Fruit fly (Drosophila melanogaster) whole organism, embryonic: ENCODE results near the gene CG34265.

Source experiments
- B-H2 ChIP-seq: fragments of 200-800 bp; sonication (Bioruptor generic); optimal IDR thresholded peaks from 2 replicates; lab custom pipeline; 2018; ENCODE audit warnings: missing biosample characterization, mild to moderate bottlenecking, missing genetic modification characterization
- CG10366 ChIP-seq: fragments of 200-800 bp; sonication (Bioruptor generic); IDR thresholded peaks from 2 replicates; pipeline ENCODE4 v1.3.6; 2022; ENCODE audit warnings: missing biosample characterization, missing genetic modification characterization
- CG11398 ChIP-seq: fragments of 200-800 bp; sonication (Bioruptor generic); optimal IDR thresholded peaks from 2 replicates; lab custom pipeline; 2016; ENCODE audit warnings: missing biosample characterization, missing genetic modification characterization
- CG12104 ChIP-seq: fragments of 200-800 bp; sonication (Bioruptor generic); optimal IDR thresholded peaks from 3 replicates; lab custom pipeline; 2016; ENCODE audit warnings: missing biosample characterization, missing genetic modification characterization
- CG12744 ChIP-seq: fragments of 200-800 bp; sonication (Bioruptor generic); optimal IDR thresholded peaks from 2 replicates; lab custom pipeline; 2016; ENCODE audit warnings: missing biosample characterization, missing genetic modification characterization
- CG13123 ChIP-seq: fragments of 200-800 bp; sonication (Bioruptor generic); optimal IDR thresholded peaks from 2 replicates; lab custom pipeline; 2016; ENCODE audit warnings: missing biosample characterization, missing genetic modification characterization
- CG1529 ChIP-seq: fragments of 200-800 bp; sonication (Bioruptor generic); optimal IDR thresholded peaks from 3 replicates; lab custom pipeline; 2018; ENCODE audit warnings: missing biosample characterization, missing genetic modification characterization
- CG33213 ChIP-seq: fragments of 200-800 bp; sonication (Bioruptor generic); optimal IDR thresholded peaks from 3 replicates; lab custom pipeline; 2016; ENCODE audit warnings: missing biosample characterization, missing genetic modification characterization
- CG3726 ChIP-seq: fragments of 200-800 bp; sonication (Bioruptor generic); IDR thresholded peaks from 3 replicates; pipeline ENCODE4, ENCODE4 v1.3.6; 2022; ENCODE audit warnings: missing biosample characterization, missing genetic modification characterization
- CG3847 ChIP-seq: fragments of 200-800 bp; sonication (Bioruptor generic); IDR thresholded peaks from 2 replicates; pipeline ENCODE4 v1.3.6; 2022; ENCODE audit warnings: missing biosample characterization, missing genetic modification characterization
- CG5953 ChIP-seq: fragments of 200-800 bp; sonication (Bioruptor generic); IDR thresholded peaks from 2 replicates; pipeline ENCODE4 v1.3.6; 2022; ENCODE audit warnings: missing biosample characterization, missing genetic modification characterization
- CG8281 ChIP-seq: fragments of 200-800 bp; sonication (Bioruptor generic); optimal IDR thresholded peaks from 2 replicates; lab custom pipeline; 2018; ENCODE audit warnings: missing biosample characterization, mild to moderate bottlenecking, missing genetic modification characterization, moderate library complexity
- CG8478 ChIP-seq: fragments of >200 bp; optimal IDR thresholded peaks from 2 replicates; lab custom pipeline; 2018
- Camta ChIP-seq: fragments of 200-800 bp; sonication (Bioruptor generic); optimal IDR thresholded peaks from 2 replicates; lab custom pipeline; 2016; ENCODE audit warnings: missing biosample characterization, missing genetic modification characterization
- Doc2 ChIP-seq: fragments of 200-800 bp; sonication (Bioruptor generic); IDR thresholded peaks from 2 replicates; pipeline ENCODE4 v1.3.6; 2022; ENCODE audit warnings: missing biosample characterization, missing genetic modification characterization
- Elba2 ChIP-seq: fragments of 200-800 bp; sonication (Bioruptor generic); optimal IDR thresholded peaks from 3 replicates; lab custom pipeline; 2016; ENCODE audit warnings: missing biosample characterization, missing genetic modification characterization
- Fer1 ChIP-seq: fragments of 200-800 bp; sonication (Bioruptor generic); optimal IDR thresholded peaks from 2 replicates; lab custom pipeline; 2017; ENCODE audit warnings: missing biosample characterization, mild to moderate bottlenecking, missing genetic modification characterization
- HLH4C ChIP-seq: fragments of 200-800 bp; sonication (Bioruptor generic); IDR thresholded peaks from 3 replicates; pipeline ENCODE4 v1.3.6; 2022; ENCODE audit warnings: missing biosample characterization, missing genetic modification characterization; ENCODE audit not compliant: partially characterized antibody
- HLH54F ChIP-seq: fragments of 200-800 bp; sonication (Bioruptor generic); optimal IDR thresholded peaks from 3 replicates; lab custom pipeline; 2016; ENCODE audit warnings: missing biosample characterization, missing genetic modification characterization
- Jarid2 ChIP-seq: fragments of 200-800 bp; sonication (Bioruptor generic); optimal IDR thresholded peaks from 3 replicates; lab custom pipeline; 2017; ENCODE audit warnings: mild to moderate bottlenecking, missing biosample characterization, missing genetic modification reagents, missing genetic modification characterization
- Kr ChIP-seq: fragments of 200-800 bp; sonication (Bioruptor generic); optimal IDR thresholded peaks from 2 replicates; lab custom pipeline; 2017; ENCODE audit warnings: missing biosample characterization, mild to moderate bottlenecking, missing genetic modification characterization
- MESR4 ChIP-seq: fragments of 200-800 bp; sonication (Bioruptor generic); optimal IDR thresholded peaks from 2 replicates; lab custom pipeline; 2018; ENCODE audit warnings: missing biosample characterization, mild to moderate bottlenecking, missing genetic modification characterization, moderate library complexity
- Max ChIP-seq: fragments of 200-800 bp; sonication (Bioruptor generic); optimal IDR thresholded peaks from 2 replicates; lab custom pipeline; 2016; ENCODE audit warnings: missing biosample characterization, mild to moderate bottlenecking, missing genetic modification characterization
- Pdp1 ChIP-seq, 2 experiments: fragments of 200-800 bp; sonication (Bioruptor generic); optimal IDR thresholded peaks; 3 replicates each; lab custom pipeline; 2016; ENCODE audit warnings: missing biosample characterization in 2 of 2, missing genetic modification characterization in 2 of 2, mild to moderate bottlenecking in 1 of 2, moderate library complexity in 1 of 2
- Scr ChIP-seq: fragments of 200-800 bp; sonication (Bioruptor generic); IDR thresholded peaks from 2 replicates; pipeline ENCODE4 v1.3.6; 2022; ENCODE audit warnings: missing biosample characterization, missing genetic modification characterization; ENCODE audit not compliant: partially characterized antibody
- Sry-δ ChIP-seq: fragments of 200-800 bp; sonication (Bioruptor generic); optimal IDR thresholded peaks from 2 replicates; lab custom pipeline; 2016; ENCODE audit warnings: missing biosample characterization, missing genetic modification characterization
- Taf1 ChIP-seq: fragments of 200-800 bp; sonication (Bioruptor generic); IDR thresholded peaks from 2 replicates; pipeline ENCODE4 v1.3.6; 2022; ENCODE audit warnings: missing biosample characterization, missing genetic modification characterization
- Tbp ChIP-seq: fragments of >200 bp; optimal IDR thresholded peaks from 2 replicates; lab custom pipeline; 2018; ENCODE audit warnings: missing biosample characterization, missing genetic modification characterization
- Usf ChIP-seq: fragments of 200-800 bp; sonication (Bioruptor generic); optimal IDR thresholded peaks from 2 replicates; lab custom pipeline; 2017; ENCODE audit warnings: missing genotype, missing biosample characterization, missing genetic modification characterization
- Vsx1 ChIP-seq: fragments of 200-800 bp; sonication (Bioruptor generic); optimal IDR thresholded peaks from 2 replicates; lab custom pipeline; 2017; ENCODE audit warnings: missing biosample characterization, mild to moderate bottlenecking, missing genetic modification characterization, missing genetic modification reagents
- ash1 ChIP-seq: fragments of 200-800 bp; sonication (Bioruptor generic); optimal IDR thresholded peaks from 2 replicates; lab custom pipeline; 2018; ENCODE audit warnings: missing biosample characterization, mild to moderate bottlenecking, missing genetic modification characterization
- cato ChIP-seq: fragments of 200-800 bp; sonication (Bioruptor generic); optimal IDR thresholded peaks from 2 replicates; lab custom pipeline; 2016; ENCODE audit warnings: missing biosample characterization, missing genetic modification characterization, borderline replicate concordance
- crc ChIP-seq: fragments of 200-800 bp; sonication (Bioruptor generic); optimal IDR thresholded peaks from 2 replicates; lab custom pipeline; 2016; ENCODE audit warnings: missing biosample characterization, missing genetic modification characterization
- dan ChIP-seq: fragments of 200-800 bp; sonication (Bioruptor generic); IDR thresholded peaks from 2 replicates; pipeline ENCODE4 v1.3.6; 2022; ENCODE audit warnings: missing biosample characterization, missing genetic modification characterization
- dimm ChIP-seq: fragments of 200-800 bp; sonication (Bioruptor generic); IDR thresholded peaks from 2 replicates; pipeline ENCODE4 v1.3.6; 2022; ENCODE audit warnings: missing biosample characterization, missing genetic modification characterization
- dm ChIP-seq: fragments of 200-800 bp; sonication (Bioruptor generic); optimal IDR thresholded peaks from 3 replicates; lab custom pipeline; 2016; ENCODE audit warnings: missing biosample characterization, missing genetic modification characterization
- fd102C ChIP-seq: fragments of 200-800 bp; sonication (Bioruptor generic); optimal IDR thresholded peaks from 2 replicates; lab custom pipeline; 2018; ENCODE audit warnings: missing biosample characterization, mild to moderate bottlenecking, missing genetic modification characterization, moderate library complexity
- fru ChIP-seq: fragments of >200 bp; optimal IDR thresholded peaks from 2 replicates; lab custom pipeline; 2017
- ham ChIP-seq: fragments of 200-800 bp; sonication (Bioruptor generic); IDR thresholded peaks from 2 replicates; pipeline ENCODE4 v1.3.6; 2022; ENCODE audit warnings: missing biosample characterization, missing genetic modification characterization
- jigr1 ChIP-seq: fragments of 200-800 bp; sonication (Bioruptor generic); IDR thresholded peaks from 3 replicates; pipeline ENCODE4 v1.3.6; 2022; ENCODE audit warnings: missing biosample characterization, missing genetic modification characterization
- jumu ChIP-seq: fragments of 200-800 bp; sonication (Bioruptor generic); optimal IDR thresholded peaks from 3 replicates; lab custom pipeline; 2016; ENCODE audit warnings: missing biosample characterization, missing genetic modification characterization
- ro ChIP-seq: fragments of 200-800 bp; sonication (Bioruptor generic); IDR thresholded peaks from 2 replicates; pipeline ENCODE4 v1.3.6; 2022; ENCODE audit warnings: missing biosample characterization, missing genetic modification characterization
- schlank ChIP-seq: fragments of 200-800 bp; sonication (Bioruptor generic); optimal IDR thresholded peaks from 2 replicates; lab custom pipeline; 2018; ENCODE audit warnings: missing biosample characterization, mild to moderate bottlenecking, missing genetic modification characterization
- sd ChIP-seq: fragments of 200-800 bp; sonication (Bioruptor generic); optimal IDR thresholded peaks from 3 replicates; lab custom pipeline; 2018; ENCODE audit warnings: missing biosample characterization, mild to moderate bottlenecking, missing genetic modification characterization, moderate library complexity
- sqz ChIP-seq: fragments of 200-800 bp; sonication (Bioruptor generic); optimal IDR thresholded peaks from 3 replicates; lab custom pipeline; 2018; ENCODE audit warnings: missing biosample characterization, mild to moderate bottlenecking, missing genetic modification characterization
- sr ChIP-seq: fragments of 200-800 bp; sonication (Bioruptor generic); IDR thresholded peaks from 3 replicates; pipeline ENCODE4 v1.3.6; 2022; ENCODE audit warnings: missing biosample characterization, missing genetic modification characterization
- sug ChIP-seq: fragments of 200-800 bp; optimal IDR thresholded peaks from 2 replicates; lab custom pipeline; 2019; ENCODE audit warnings: missing biosample characterization, mild to moderate bottlenecking, missing genetic modification characterization, moderate library complexity
- tgo ChIP-seq: fragments of 200-800 bp; sonication (Bioruptor generic); IDR thresholded peaks from 3 replicates; pipeline ENCODE4 v1.3.6; 2022; ENCODE audit warnings: missing biosample characterization, missing genetic modification characterization
- tx ChIP-seq: fragments of 200-800 bp; sonication (Bioruptor generic); optimal IDR thresholded peaks from 2 replicates; lab custom pipeline; 2016; ENCODE audit warnings: missing biosample characterization, missing genetic modification characterization
- unc-4 ChIP-seq: fragments of 200-800 bp; sonication (Bioruptor generic); IDR thresholded peaks from 2 replicates; pipeline ENCODE4 v1.3.6; 2022; ENCODE audit warnings: missing biosample characterization, missing genetic modification characterization; ENCODE audit not compliant: partially characterized antibody
- usp ChIP-seq: fragments of >200 bp; optimal IDR thresholded peaks from 2 replicates; lab custom pipeline; 2017; ENCODE audit warnings: missing biosample characterization, missing genetic modification characterization
- wdn ChIP-seq: fragments of 200-800 bp; sonication (Bioruptor generic); IDR thresholded peaks from 2 replicates; pipeline ENCODE4 v1.3.6; 2022; ENCODE audit warnings: missing biosample characterization, missing genetic modification characterization

CG34265 gene

DNA sequence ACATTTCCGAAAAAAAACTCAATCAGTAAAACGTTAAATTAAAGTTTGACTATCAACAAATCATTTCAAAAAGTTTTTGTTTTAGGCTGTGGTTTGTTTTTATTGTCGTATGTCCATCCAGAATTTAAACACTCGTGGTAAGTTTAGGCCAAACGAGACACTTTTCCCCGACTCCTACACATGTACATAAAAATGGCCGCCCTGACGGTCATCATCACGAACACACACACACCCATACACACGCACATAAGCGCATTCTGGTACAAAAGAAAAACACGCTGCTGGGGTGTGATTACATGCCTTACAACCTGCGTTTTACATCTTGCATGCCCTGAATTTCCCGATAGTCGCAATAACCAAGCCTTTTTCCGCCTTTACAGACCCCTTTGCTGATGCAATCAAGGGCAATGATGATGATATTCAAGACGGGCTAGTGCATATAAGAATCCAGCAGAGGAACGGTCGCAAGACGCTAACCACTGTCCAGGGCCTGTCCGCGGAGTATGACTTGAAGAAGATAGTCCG lies 44.8 kb upstream of the CG34265 start (continued):
- no peak for TF ChIP-seq CG1529 (GFP tag; lab: Kevin White, UChicago)
- no peak for TF ChIP-seq usp (GFP tag; lab: Kevin White, UChicago)
- no peak for TF ChIP-seq Kr (GFP tag; lab: Kevin White, UChicago)
- 0 out of 3 replicates have a peak, but pooled peaks have one; percentile 2 for TF ChIP-seq HLH4C (GFP tag; lab: Robert Waterston, UW)
- TF ChIP-seq unc-4 (GFP tag; lab: Robert Waterston, UW), result 0 out of 2 replicates have a peak, but pooled peaks have one; percentile 24
- TF ChIP-seq sqz, result no peak
- TF ChIP-seq fru (lab: Kevin White, UChicago), result no peak
- TF ChIP-seq Tbp (GFP tag; lab: Kevin White, UChicago), result no peak
- no peak for TF ChIP-seq Usf
- no peak for TF ChIP-seq CG8281 (tag; lab: Kevin White, UChicago)
- TF ChIP-seq schlank (tag; lab: Kevin White, UChicago), result no peak
- TF ChIP-seq B-H2 (GFP tag; lab: Kevin White, UChicago), result no peak
- no peak for TF ChIP-seq Max (GFP tag; lab: Kevin White, UChicago)
- no peak for TF ChIP-seq jigr1
- no peak for TF ChIP-seq CG12744
- no peak for TF ChIP-seq CG3847
- no peak for TF ChIP-seq Camta (GFP tag; lab: Kevin White, UChicago)
- no peak for TF ChIP-seq Vsx1 (GFP tag; lab: Kevin White, UChicago)
- TF ChIP-seq CG33213 (GFP tag; lab: Kevin White, UChicago), result no peak
- TF ChIP-seq HLH54F (GFP tag; lab: Kevin White, UChicago), result no peak
- TF ChIP-seq wdn (GFP tag; lab: Robert Waterston, UW), result no peak
- TF ChIP-seq Pdp1 (GFP tag; optimal IDR thresholded peaks at IDR 0.05; lab: Kevin White, UChicago), result peak in 1 of 2 experiments; percentile 32
- TF ChIP-seq Elba2 (GFP tag; lab: Kevin White, UChicago), result no peak
- TF ChIP-seq CG10366, result no peak
- TF ChIP-seq ro (GFP tag; lab: Robert Waterston, UW), result no peak
- TF ChIP-seq dimm (GFP tag; lab: Robert Waterston, UW), result no peak
- TF ChIP-seq CG12104, result no peak
- TF ChIP-seq dm, result peak; percentile 43
- TF ChIP-seq tx (GFP tag; lab: Kevin White, UChicago), result no peak
- no peak for TF ChIP-seq tgo
- TF ChIP-seq fd102C, result no peak
- no peak for TF ChIP-seq jumu
- TF ChIP-seq CG11398, result no peak
- no peak for TF ChIP-seq CG3726 (GFP tag; lab: Robert Waterston, UW)
- no peak for TF ChIP-seq CG5953 (GFP tag; lab: Robert Waterston, UW)
- TF ChIP-seq Taf1 (GFP tag; lab: Robert Waterston, UW), result no peak
- TF ChIP-seq, all 482 proteins: peak for 20

DNA sequence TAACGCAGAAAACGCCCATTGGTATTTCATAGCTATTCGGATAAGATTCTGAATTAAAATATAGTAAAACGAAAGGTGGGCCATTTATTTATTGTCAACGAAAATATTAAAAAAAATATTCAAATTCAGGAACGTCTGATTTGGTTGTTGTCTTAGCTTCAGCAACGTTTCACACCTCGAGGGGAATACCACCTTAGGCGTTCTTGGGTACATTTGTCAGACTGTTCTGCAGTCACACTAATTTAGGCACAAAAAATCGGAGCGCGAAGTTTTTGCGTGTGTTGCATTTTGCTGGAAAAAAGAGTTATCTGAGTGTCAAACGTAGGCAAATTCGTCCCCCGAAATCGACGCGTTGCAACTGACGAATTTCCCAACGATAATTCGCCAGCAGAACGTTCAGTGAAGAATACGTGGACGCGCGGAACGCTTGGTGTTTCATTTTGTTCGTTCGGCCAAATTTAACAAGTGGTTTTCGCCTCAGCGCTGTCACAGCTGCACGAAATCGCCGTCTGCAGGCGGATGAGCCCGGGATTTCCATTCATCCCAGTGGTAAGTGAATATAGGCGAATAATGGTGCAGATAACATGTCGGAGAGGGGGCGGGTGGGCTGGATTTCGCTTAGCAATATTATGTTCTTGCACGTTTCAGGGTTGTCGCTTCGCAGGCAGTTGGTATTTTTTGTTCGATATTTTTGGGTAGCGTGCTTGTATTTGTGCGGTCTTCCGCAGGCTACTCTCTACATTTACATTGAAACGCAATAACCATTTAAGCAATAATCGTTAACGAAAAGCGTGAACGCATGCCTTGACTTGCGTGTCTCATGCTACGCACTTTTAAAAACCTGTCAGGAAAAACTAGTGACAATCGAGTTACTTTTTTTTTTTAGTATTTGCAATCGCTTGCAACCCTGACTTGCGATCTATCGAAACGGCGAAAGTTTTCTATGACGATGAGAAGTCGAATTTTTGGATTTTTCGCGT lies 43.2 kb upstream of the CG34265 start, which contains the start of gene Larp4B:
Larp4B (plus strand) TSS at position 99 of the 980 bp plus-strand sequence.
- no peak for TF ChIP-seq dan (GFP tag; lab: Robert Waterston, UW)
- TF ChIP-seq Jarid2 (GFP tag; lab: Kevin White, UChicago), result no peak
- peak; percentile 37 for TF ChIP-seq sd (tag; lab: Kevin White, UChicago)
- peak; percentile 69 for TF ChIP-seq Sry-δ (GFP tag; lab: Kevin White, UChicago)
- TF ChIP-seq ham, result no peak
- TF ChIP-seq crc (GFP tag; lab: Kevin White, UChicago), result no peak
- peak; percentile 62 for TF ChIP-seq MESR4 (GFP tag; lab: Kevin White, UChicago)
- TF ChIP-seq cato (GFP tag; lab: Kevin White, UChicago), result no peak
- TF ChIP-seq sr, result no peak
- TF ChIP-seq Scr (GFP tag; lab: Robert Waterston, UW), result peak; percentile 72
- no peak for TF ChIP-seq Fer1
- TF ChIP-seq sug, result no peak
- no peak for TF ChIP-seq CG13123
- no peak for TF ChIP-seq ash1
- TF ChIP-seq Doc2 (GFP tag; lab: Robert Waterston, UW), result no peak
- TF ChIP-seq dm, result peak; percentile 80
- TF ChIP-seq CG8478 (lab: Kevin White, UChicago), result peak; percentile 56
